Worm (Caenorhabditis elegans) whole organism, late embryonic: ENCODE results near the gene nspc-15.

Experiments used
- ama-1 ChIP-seq: fragments of 150-350 bp; optimal IDR thresholded peaks from 2 replicates; lab custom pipeline; 2014
- ceh-9 ChIP-seq: sonication (generic microtip); optimal IDR thresholded peaks from 2 replicates; lab custom pipeline; 2016; ENCODE audit warnings: mild to moderate bottlenecking, missing genetic modification characterization, inconsistent platforms, missing compliant biosample characterization
- fkh-10 ChIP-seq: fragments of 150-350 bp; optimal IDR thresholded peaks from 2 replicates; lab custom pipeline; 2014; ENCODE audit warnings: missing biosample characterization, missing genetic modification reagents, missing genetic modification characterization
- gmeb-2 ChIP-seq: sonication (generic microtip); optimal IDR thresholded peaks from 2 replicates; lab custom pipeline; 2016; ENCODE audit warnings: missing genetic modification characterization, inconsistent platforms, missing compliant biosample characterization
- hlh-15 ChIP-seq: sonication (generic microtip); optimal IDR thresholded peaks from 2 replicates; lab custom pipeline; 2016; ENCODE audit warnings: missing genetic modification characterization, missing compliant biosample characterization
- hlh-30 ChIP-seq: sonication (generic microtip); optimal IDR thresholded peaks from 2 replicates; lab custom pipeline; 2017; ENCODE audit warnings: antibody characterized with exemption, missing genetic modification characterization, missing compliant biosample characterization; ENCODE audit not compliant: insufficient read depth
- odd-2 ChIP-seq: sonication (generic microtip); optimal IDR thresholded peaks from 2 replicates; lab custom pipeline; 2017; ENCODE audit warnings: antibody characterized with exemption, mild to moderate bottlenecking, missing genetic modification characterization, missing compliant biosample characterization
- pha-4 ChIP-seq: fragments of 150-350 bp; optimal IDR thresholded peaks from 2 replicates; lab custom pipeline; 2018; ENCODE audit warnings: missing biosample characterization, missing genetic modification reagents, missing genetic modification characterization
- sox-4 ChIP-seq: sonication (generic microtip); optimal IDR thresholded peaks from 2 replicates; lab custom pipeline; 2017; ENCODE audit warnings: mild to moderate bottlenecking, missing genetic modification characterization, inconsistent platforms, missing compliant biosample characterization
- tbx-2 ChIP-seq: sonication (generic microtip); optimal IDR thresholded peaks from 2 replicates; lab custom pipeline; 2016; ENCODE audit warnings: missing genetic modification characterization, missing compliant biosample characterization
- ttx-3 ChIP-seq: sonication (generic microtip); optimal IDR thresholded peaks from 2 replicates; lab custom pipeline; 2016; ENCODE audit warnings: missing genetic modification reagents, missing genetic modification characterization, missing compliant biosample characterization
- unc-55 ChIP-seq: sonication (generic microtip); optimal IDR thresholded peaks from 2 replicates; lab custom pipeline; 2017; ENCODE audit warnings: missing biosample characterization, missing genetic modification reagents, missing genetic modification characterization

- TF ChIP-seq odd-2 = no peak
- no peak for TF ChIP-seq ama-1
- TF ChIP-seq gmeb-2 (tag; lab: Kevin White, UChicago) = no peak
- TF ChIP-seq unc-55 (GFP tag; lab: Kevin White, UChicago) = no peak
- no peak for TF ChIP-seq sox-4 (tag; lab: Kevin White, UChicago)
- no peak for TF ChIP-seq hlh-15 (tag; lab: Kevin White, UChicago)
- no peak for TF ChIP-seq pha-4
- TF ChIP-seq ttx-3 = no peak
- no peak for TF ChIP-seq ceh-9 (tag; lab: Kevin White, UChicago)
- no peak for TF ChIP-seq hlh-30 (tag; lab: Kevin White, UChicago)
- TF ChIP-seq tbx-2 (tag; lab: Kevin White, UChicago) = no peak
- no peak for TF ChIP-seq fkh-10 (GFP tag; lab: Kevin White, UChicago)
Observed at ce11 chrX:12326424-12326823, 34.1 kb upstream of the nspc-15 start, which contains the start of gene srd-41.
